Worm (Caenorhabditis elegans) whole organism, late embryonic: Measurements from ENCODE around the gene nhr-166.

Experiments
- C38D4.7 ChIP-seq: fragments of 200-800 bp; sonication (Bioruptor generic); optimal IDR thresholded peaks from 2 replicates; lab custom pipeline; 2018; ENCODE audit warnings: mild to moderate bottlenecking, missing genetic modification characterization, moderate library complexity, missing compliant biosample characterization
- F13H6.1 ChIP-seq: sonication (generic microtip); optimal IDR thresholded peaks from 2 replicates; lab custom pipeline; 2016; ENCODE audit warnings: missing genetic modification characterization, missing compliant biosample characterization
- K02D7.2 ChIP-seq: sonication (generic microtip); optimal IDR thresholded peaks from 2 replicates; lab custom pipeline; 2017; ENCODE audit warnings: mild to moderate bottlenecking, missing genetic modification characterization, missing compliant biosample characterization
- K09A11.1 ChIP-seq: sonication (generic microtip); optimal IDR thresholded peaks from 2 replicates; lab custom pipeline; 2017; ENCODE audit warnings: antibody characterized with exemption, mild to moderate bottlenecking, missing genetic modification characterization, missing compliant biosample characterization; ENCODE audit not compliant: insufficient read depth
- T23F11.4 ChIP-seq: fragments of 200-800 bp; sonication (Bioruptor generic); optimal IDR thresholded peaks from 2 replicates; lab custom pipeline; 2018; ENCODE audit warnings: mild to moderate bottlenecking, missing genetic modification characterization, missing compliant biosample characterization
- Y22D7AL.16 ChIP-seq: sonication (generic microtip); optimal IDR thresholded peaks from 2 replicates; lab custom pipeline; 2016; ENCODE audit warnings: missing genetic modification characterization, missing compliant biosample characterization
- ahr-1 ChIP-seq: sonication (generic microtip); optimal IDR thresholded peaks from 2 replicates; lab custom pipeline; 2016; ENCODE audit warnings: missing genetic modification characterization, missing compliant biosample characterization
- ama-1 ChIP-seq: fragments of 150-350 bp; optimal IDR thresholded peaks from 2 replicates; lab custom pipeline; 2014
- ceh-14 ChIP-seq: sonication (generic microtip); optimal IDR thresholded peaks from 2 replicates; lab custom pipeline; 2016; ENCODE audit warnings: missing genotype, missing genetic modification characterization, missing compliant biosample characterization
- ceh-19 ChIP-seq: fragments of 200-800 bp; sonication (Bioruptor generic); optimal IDR thresholded peaks from 2 replicates; lab custom pipeline; 2018; ENCODE audit warnings: mild to moderate bottlenecking, missing genetic modification characterization, missing compliant biosample characterization
- ceh-2 ChIP-seq: sonication (generic microtip); optimal IDR thresholded peaks from 2 replicates; lab custom pipeline; 2016; ENCODE audit warnings: missing genotype, missing genetic modification characterization, missing compliant biosample characterization
- ceh-31 ChIP-seq: sonication (generic microtip); optimal IDR thresholded peaks from 2 replicates; lab custom pipeline; 2016; ENCODE audit warnings: missing genetic modification characterization, missing compliant biosample characterization
- ceh-34 ChIP-seq: sonication (generic microtip); optimal IDR thresholded peaks from 2 replicates; lab custom pipeline; 2016; ENCODE audit warnings: mild to moderate bottlenecking, missing genetic modification characterization, missing compliant biosample characterization
- ceh-45 ChIP-seq: fragments of 200-800 bp; sonication (Bioruptor generic); IDR thresholded peaks from 2 replicates; pipeline ENCODE4 v1.3.6; 2022; ENCODE audit warnings: missing genetic modification reagents, missing genetic modification characterization, missing compliant biosample characterization
- ceh-48 ChIP-seq: sonication (generic microtip); optimal IDR thresholded peaks from 2 replicates; lab custom pipeline; 2016; ENCODE audit warnings: missing genetic modification characterization, inconsistent platforms, missing compliant biosample characterization
- ceh-6 ChIP-seq: fragments of 200-800 bp; sonication (Bioruptor generic); optimal IDR thresholded peaks from 2 replicates; lab custom pipeline; 2018; ENCODE audit warnings: mild to moderate bottlenecking, missing genetic modification characterization, missing compliant biosample characterization
- dve-1 ChIP-seq: sonication (generic microtip); optimal IDR thresholded peaks from 2 replicates; lab custom pipeline; 2017; ENCODE audit warnings: antibody characterized with exemption, mild to moderate bottlenecking, missing genetic modification characterization, missing compliant biosample characterization
- elt-2 ChIP-seq: sonication (generic microtip); optimal IDR thresholded peaks from 2 replicates; lab custom pipeline; 2016; ENCODE audit warnings: missing genetic modification reagents, missing genetic modification characterization, missing compliant biosample characterization
- fkh-10 ChIP-seq: fragments of 150-350 bp; optimal IDR thresholded peaks from 2 replicates; lab custom pipeline; 2014; ENCODE audit warnings: missing biosample characterization, missing genetic modification reagents, missing genetic modification characterization
- gmeb-2 ChIP-seq: sonication (generic microtip); optimal IDR thresholded peaks from 2 replicates; lab custom pipeline; 2016; ENCODE audit warnings: missing genetic modification characterization, inconsistent platforms, missing compliant biosample characterization
- hlh-13 ChIP-seq: fragments of 200-800 bp; sonication (Bioruptor generic); optimal IDR thresholded peaks from 2 replicates; lab custom pipeline; 2018; ENCODE audit warnings: mild to moderate bottlenecking, missing genetic modification characterization, missing compliant biosample characterization
- hlh-15 ChIP-seq: sonication (generic microtip); optimal IDR thresholded peaks from 2 replicates; lab custom pipeline; 2016; ENCODE audit warnings: missing genetic modification characterization, missing compliant biosample characterization
- hlh-30 ChIP-seq: sonication (generic microtip); optimal IDR thresholded peaks from 2 replicates; lab custom pipeline; 2017; ENCODE audit warnings: antibody characterized with exemption, missing genetic modification characterization, missing compliant biosample characterization; ENCODE audit not compliant: insufficient read depth
- hlh-6 ChIP-seq: sonication (generic microtip); optimal IDR thresholded peaks from 2 replicates; lab custom pipeline; 2016; ENCODE audit warnings: missing genotype, missing genetic modification characterization, missing compliant biosample characterization
- lim-6 ChIP-seq: sonication (generic microtip); optimal IDR thresholded peaks from 2 replicates; lab custom pipeline; 2016; ENCODE audit warnings: missing genetic modification characterization, missing compliant biosample characterization
- lin-11 ChIP-seq: fragments of 200-800 bp; sonication (Bioruptor generic); optimal IDR thresholded peaks from 2 replicates; lab custom pipeline; 2018; ENCODE audit warnings: mild to moderate bottlenecking, missing genetic modification characterization, missing compliant biosample characterization
- madf-2 ChIP-seq: sonication (generic microtip); optimal IDR thresholded peaks from 2 replicates; lab custom pipeline; 2017; ENCODE audit warnings: missing genetic modification characterization, missing compliant biosample characterization
- mec-3 ChIP-seq: sonication (generic microtip); optimal IDR thresholded peaks from 2 replicates; lab custom pipeline; 2016; ENCODE audit warnings: borderline replicate concordance, missing genetic modification characterization, missing compliant biosample characterization
- nfya-1 ChIP-seq: sonication (generic microtip); optimal IDR thresholded peaks from 2 replicates; lab custom pipeline; 2017; ENCODE audit warnings: missing genetic modification characterization, mild to moderate bottlenecking, missing compliant biosample characterization, antibody characterized with exemption, moderate library complexity
- nhr-232 ChIP-seq: sonication (generic microtip); optimal IDR thresholded peaks from 2 replicates; lab custom pipeline; 2016; ENCODE audit warnings: missing genetic modification characterization, missing compliant biosample characterization
- pat-9 ChIP-seq: fragments of 200-800 bp; sonication (Bioruptor generic); optimal IDR thresholded peaks from 2 replicates; lab custom pipeline; 2018; ENCODE audit warnings: mild to moderate bottlenecking, missing genetic modification characterization, moderate library complexity, missing compliant biosample characterization
- pros-1 ChIP-seq: fragments of 150-350 bp; optimal IDR thresholded peaks from 2 replicates; lab custom pipeline; 2014; ENCODE audit warnings: missing biosample characterization, missing genetic modification reagents, missing genetic modification characterization
- syd-9 ChIP-seq: sonication (generic microtip); optimal IDR thresholded peaks from 2 replicates; lab custom pipeline; 2016; ENCODE audit warnings: mild to moderate bottlenecking, missing genetic modification characterization, moderate library complexity, missing compliant biosample characterization
- unc-3 ChIP-seq, 2 experiments: fragments of 200-800 bp in 1 of 2; sonication (Bioruptor generic) in 1 of 2; sonication (generic microtip) in 1 of 2; conservative IDR thresholded peaks in 1 of 2; optimal IDR thresholded peaks in 1 of 2; 2 replicates each; pipeline versions ENCODE4 v1.3.6 to Lab custom; 2016 to 2022; ENCODE audit warnings: missing compliant biosample characterization in 2 of 2, missing genetic modification characterization in 2 of 2, missing genetic modification reagents in 1 of 2
- unc-42 ChIP-seq: sonication (generic microtip); optimal IDR thresholded peaks from 2 replicates; lab custom pipeline; 2016; ENCODE audit warnings: missing genotype, missing genetic modification characterization, missing compliant biosample characterization
- unc-55 ChIP-seq: sonication (generic microtip); optimal IDR thresholded peaks from 2 replicates; lab custom pipeline; 2017; ENCODE audit warnings: missing biosample characterization, missing genetic modification reagents, missing genetic modification characterization
- unc-86 ChIP-seq: sonication (generic microtip); optimal IDR thresholded peaks from 2 replicates; lab custom pipeline; 2016; ENCODE audit warnings: missing genetic modification characterization, missing compliant biosample characterization
- zip-5 ChIP-seq: sonication (generic microtip); optimal IDR thresholded peaks from 2 replicates; lab custom pipeline; 2016; ENCODE audit warnings: missing genetic modification characterization, missing compliant biosample characterization

nhr-166 gene

ce11 chrII:3877874-3878273 lies 2.2 kb upstream of the nhr-166 start, which contains the start of gene sdz-7:
Gene sdz-7, minus strand, starts transcription at chrII:3877974.
- TF ChIP-seq ama-1 (lab: Kevin White, UChicago) (no peak), nfya-1 (peak; percentile 43)

DNA sequence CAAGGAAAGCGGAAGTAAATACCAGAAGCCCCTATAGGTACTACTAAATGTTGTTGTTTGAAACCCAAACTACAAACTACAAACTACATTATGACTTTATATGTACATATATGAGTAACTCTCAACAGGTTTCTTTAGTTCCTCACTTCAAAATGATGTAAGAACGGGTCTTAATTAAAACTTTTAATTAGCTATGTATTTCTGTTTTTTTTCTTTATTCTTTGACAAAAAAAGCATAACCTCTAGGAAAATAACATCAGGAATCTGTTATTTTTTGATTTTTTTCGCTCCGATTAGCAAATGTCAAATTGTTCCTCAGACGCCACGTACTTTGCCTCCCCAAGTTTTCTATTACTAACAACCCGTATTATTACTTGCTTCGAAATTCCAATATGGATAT lies 1.7 kb upstream of the nhr-166 start, which contains the start of gene srh-250:
srh-250 (plus strand) TSS at position 301 of the 400 bp plus-strand sequence.
- no peak for TF ChIP-seq ceh-14 (tag; lab: Kevin White, UChicago)
- no peak for TF ChIP-seq ceh-6 (GFP tag; lab: Kevin White, UChicago)
- TF ChIP-seq dve-1 (tag; lab: Kevin White, UChicago), result no peak
- TF ChIP-seq ceh-48 (tag; lab: Kevin White, UChicago), result no peak
- TF ChIP-seq hlh-30 (tag; lab: Kevin White, UChicago), result no peak
- no peak for TF ChIP-seq C38D4.7 (GFP tag; lab: Kevin White, UChicago)
- no peak for TF ChIP-seq pros-1
- no peak for TF ChIP-seq T23F11.4 (GFP tag; lab: Kevin White, UChicago)
- no peak for TF ChIP-seq mec-3
- TF ChIP-seq ceh-45 (GFP tag; lab: Robert Waterston, UW), result no peak
- no peak for TF ChIP-seq Y22D7AL.16

ce11 chrII:3891124-3891523 lies 11.1 kb downstream of the nhr-166 start, which contains the start of gene F53C3.8:
Gene F53C3.8, plus strand, starts transcription at chrII:3891424.
- TF ChIP-seq hlh-30 (tag; lab: Kevin White, UChicago) (no peak), K02D7.2 (tag; lab: Kevin White, UChicago) (no peak), ceh-31 (tag; lab: Kevin White, UChicago) (no peak), pat-9 (tag; lab: Kevin White, UChicago) (no peak), hlh-13 (GFP tag; lab: Kevin White, UChicago) (no peak), unc-86 (tag; lab: Kevin White, UChicago) (no peak), ceh-19 (no peak), ahr-1 (tag; lab: Kevin White, UChicago) (no peak), unc-42 (tag; lab: Kevin White, UChicago) (no peak), gmeb-2 (no peak), zip-5 (no peak)

ce11 chrII:3893911-3894310 lies 13.9 kb downstream of the nhr-166 start:
- no peak for TF ChIP-seq nfya-1
- TF ChIP-seq C38D4.7 (GFP tag; lab: Kevin White, UChicago), result no peak
- no peak for TF ChIP-seq K09A11.1 (tag; lab: Kevin White, UChicago)
- TF ChIP-seq nhr-232 (tag; lab: Kevin White, UChicago), result no peak
- TF ChIP-seq hlh-15 (tag; lab: Kevin White, UChicago), result no peak
- no peak for TF ChIP-seq ceh-6 (GFP tag; lab: Kevin White, UChicago)
- TF ChIP-seq ceh-34, result no peak
- no peak for TF ChIP-seq unc-55 (GFP tag; lab: Kevin White, UChicago)
- no peak for TF ChIP-seq F13H6.1 (tag; lab: Kevin White, UChicago)
- TF ChIP-seq fkh-10, result no peak
- no peak for TF ChIP-seq unc-3 (GFP tag; conservative IDR thresholded peaks at IDR 0.05; lab: Robert Waterston, UW)
- no peak for TF ChIP-seq unc-3 (tag; optimal IDR thresholded peaks at IDR 0.05; lab: Kevin White, UChicago)
- TF ChIP-seq ama-1 (lab: Kevin White, UChicago), result no peak
- TF ChIP-seq madf-2 (tag; lab: Kevin White, UChicago), result no peak
- no peak for TF ChIP-seq syd-9 (tag; lab: Kevin White, UChicago)

ce11 chrII:3894755-3895154 lies 14.7 kb downstream of the nhr-166 start, which contains the start of gene F53C3.7:
Gene F53C3.7, plus strand, starts transcription at chrII:3895055.
- no peak for TF ChIP-seq ceh-45 (GFP tag; lab: Robert Waterston, UW)
- no peak for TF ChIP-seq ceh-34
- no peak for TF ChIP-seq ceh-14 (tag; lab: Kevin White, UChicago)
- TF ChIP-seq ceh-6 (GFP tag; lab: Kevin White, UChicago), result no peak
- TF ChIP-seq hlh-6 (tag; lab: Kevin White, UChicago), result no peak
- TF ChIP-seq fkh-10, result no peak
- no peak for TF ChIP-seq nfya-1
- no peak for TF ChIP-seq unc-55 (GFP tag; lab: Kevin White, UChicago)
- TF ChIP-seq mec-3, result no peak
- no peak for TF ChIP-seq F13H6.1 (tag; lab: Kevin White, UChicago)
- TF ChIP-seq elt-2 (tag; lab: Kevin White, UChicago), result no peak
- no peak for TF ChIP-seq hlh-13 (GFP tag; lab: Kevin White, UChicago)
- TF ChIP-seq lim-6, result no peak
- no peak for TF ChIP-seq ceh-2 (tag; lab: Kevin White, UChicago)
- no peak for TF ChIP-seq lin-11 (tag; lab: Kevin White, UChicago)
- no peak for TF ChIP-seq madf-2 (tag; lab: Kevin White, UChicago)
- no peak for TF ChIP-seq C38D4.7 (GFP tag; lab: Kevin White, UChicago)
